Worm (Caenorhabditis elegans) whole organism, young adult: ENCODE results near the gene Y7A5A.10.

Experiments used
- B0261.1 ChIP-seq: sonication (generic microtip); optimal IDR thresholded peaks from 2 replicates; lab custom pipeline; 2016; ENCODE audit warnings: mild to moderate bottlenecking, missing genetic modification characterization, moderate library complexity, missing compliant biosample characterization
- C17E4.6 ChIP-seq: fragments of 200-800 bp; sonication (Bioruptor generic); IDR thresholded peaks from 2 replicates; pipeline ENCODE4 v1.3.6; 2022; ENCODE audit warnings: missing genetic modification reagents, missing genetic modification characterization, missing compliant biosample characterization
- D2030.7 ChIP-seq: fragments of 200-800 bp; sonication (Bioruptor generic); IDR thresholded peaks from 2 replicates; pipeline ENCODE4 v1.3.6; 2022; ENCODE audit warnings: missing genetic modification reagents, missing genetic modification characterization, missing compliant biosample characterization
- F10E7.11 ChIP-seq: sonication (generic microtip); optimal IDR thresholded peaks from 2 replicates; lab custom pipeline; 2017; ENCODE audit warnings: mild to moderate bottlenecking, missing genetic modification characterization, moderate library complexity, missing compliant biosample characterization
- F22D6.2 ChIP-seq: sonication (generic microtip); optimal IDR thresholded peaks from 2 replicates; lab custom pipeline; 2016; ENCODE audit warnings: mild to moderate bottlenecking, missing genetic modification characterization, missing compliant biosample characterization
- F33H1.4 ChIP-seq: fragments of 200-800 bp; sonication (Bioruptor generic); IDR thresholded peaks from 2 replicates; pipeline ENCODE4 v1.3.6; 2022; ENCODE audit warnings: missing genetic modification reagents, missing genetic modification characterization, missing compliant biosample characterization
- F37B4.10 ChIP-seq: fragments of 200-800 bp; sonication (Bioruptor generic); IDR thresholded peaks from 2 replicates; pipeline ENCODE4 v1.3.6; 2022; ENCODE audit warnings: missing genetic modification characterization, missing compliant biosample characterization
- F39B2.1 ChIP-seq: fragments of 200-800 bp; sonication (Bioruptor generic); IDR thresholded peaks from 2 replicates; pipeline ENCODE4 v1.3.6; 2022; ENCODE audit warnings: missing genetic modification reagents, missing genetic modification characterization, missing compliant biosample characterization
- F52B5.7 ChIP-seq: sonication (generic microtip); optimal IDR thresholded peaks from 2 replicates; lab custom pipeline; 2016; ENCODE audit warnings: mild to moderate bottlenecking, missing genetic modification characterization, missing compliant biosample characterization
- Y53G8AR.9 ChIP-seq: fragments of 200-800 bp; sonication (Bioruptor generic); conservative IDR thresholded peaks from 2 replicates; pipeline ENCODE4 v1.3.6; 2022; ENCODE audit warnings: missing genetic modification reagents, missing genetic modification characterization, missing compliant biosample characterization
- Y56A3A.18 ChIP-seq: fragments of 200-800 bp; sonication (Bioruptor generic); IDR thresholded peaks from 2 replicates; pipeline ENCODE4 v1.3.6; 2022; ENCODE audit warnings: missing genetic modification reagents, missing genetic modification characterization, missing compliant biosample characterization
- Y79H2A.3 ChIP-seq: fragments of 200-800 bp; sonication (Bioruptor generic); conservative IDR thresholded peaks from 2 replicates; pipeline ENCODE4 v1.3.6; 2022; ENCODE audit warnings: missing genetic modification reagents, missing genetic modification characterization, missing compliant biosample characterization
- Y95B8A.8 ChIP-seq: fragments of 200-800 bp; sonication (Bioruptor generic); IDR thresholded peaks from 2 replicates; pipeline ENCODE4 v1.3.6; 2022; ENCODE audit warnings: missing genetic modification reagents, missing genetic modification characterization, missing compliant biosample characterization
- atf-7 ChIP-seq: sonication (generic microtip); optimal IDR thresholded peaks from 2 replicates; lab custom pipeline; 2017; ENCODE audit warnings: mild to moderate bottlenecking, missing genetic modification characterization, missing compliant biosample characterization
- attf-6 ChIP-seq: fragments of 200-800 bp; sonication (Bioruptor generic); IDR thresholded peaks from 2 replicates; pipeline ENCODE4 v1.3.6; 2022; ENCODE audit warnings: missing genetic modification reagents, missing genetic modification characterization, missing compliant biosample characterization
- cebp-2 ChIP-seq: fragments of 200-800 bp; sonication (Bioruptor generic); IDR thresholded peaks from 2 replicates; pipeline ENCODE4 v1.3.6; 2022; ENCODE audit warnings: missing genetic modification characterization, missing compliant biosample characterization
- ceh-27 ChIP-seq: fragments of 200-800 bp; sonication (Bioruptor generic); optimal IDR thresholded peaks from 2 replicates; lab custom pipeline; 2018; ENCODE audit warnings: mild to moderate bottlenecking, missing genetic modification characterization, moderate library complexity, missing compliant biosample characterization
- ceh-58 ChIP-seq: fragments of 200-800 bp; sonication (Bioruptor generic); IDR thresholded peaks from 2 replicates; pipeline ENCODE4 v1.3.6; 2022; ENCODE audit warnings: missing genetic modification characterization, missing compliant biosample characterization
- ceh-91 ChIP-seq: fragments of 200-800 bp; sonication (Bioruptor generic); IDR thresholded peaks from 2 replicates; pipeline ENCODE4 v1.3.6; 2022; ENCODE audit warnings: missing genetic modification reagents, missing genetic modification characterization, missing compliant biosample characterization
- chd-7 ChIP-seq: sonication (generic microtip); optimal IDR thresholded peaks from 2 replicates; lab custom pipeline; 2016; ENCODE audit warnings: mild to moderate bottlenecking, missing genetic modification characterization, moderate library complexity, missing compliant biosample characterization
- die-1 ChIP-seq: sonication (generic microtip); optimal IDR thresholded peaks from 2 replicates; lab custom pipeline; 2016; ENCODE audit warnings: missing genotype, mild to moderate bottlenecking, missing genetic modification characterization, missing compliant biosample characterization
- dox-1 ChIP-seq: fragments of 200-800 bp; sonication (Bioruptor generic); IDR thresholded peaks from 2 replicates; pipeline ENCODE4 v1.3.6; 2022; ENCODE audit warnings: missing genetic modification reagents, missing genetic modification characterization, missing compliant biosample characterization
- egrh-3 ChIP-seq: fragments of 200-800 bp; sonication (Bioruptor generic); IDR thresholded peaks from 2 replicates; pipeline ENCODE4 v1.3.6; 2022; ENCODE audit warnings: missing genetic modification reagents, missing genetic modification characterization, missing compliant biosample characterization
- ekl-4 ChIP-seq: fragments of 200-800 bp; sonication (Bioruptor generic); IDR thresholded peaks from 2 replicates; pipeline ENCODE4 v1.3.6; 2022; ENCODE audit warnings: missing genetic modification reagents, missing genetic modification characterization, missing compliant biosample characterization
- hmg-1.2 ChIP-seq: fragments of 200-800 bp; sonication (Bioruptor generic); IDR thresholded peaks from 2 replicates; pipeline ENCODE4 v1.3.6; 2022; ENCODE audit warnings: missing genetic modification reagents, missing genetic modification characterization, missing compliant biosample characterization
- let-526 ChIP-seq: fragments of 200-800 bp; sonication (Bioruptor generic); IDR thresholded peaks from 2 replicates; pipeline ENCODE4 v1.3.6; 2022; ENCODE audit warnings: missing genetic modification reagents, missing genetic modification characterization, missing compliant biosample characterization
- let-607 ChIP-seq, 2 experiments: fragments of 200-800 bp in 1 of 2; sonication (Bioruptor generic) in 1 of 2; sonication (generic microtip) in 1 of 2; optimal IDR thresholded peaks; 2 replicates each; lab custom pipeline; 2016 to 2018; ENCODE audit warnings: mild to moderate bottlenecking in 2 of 2, missing compliant biosample characterization in 2 of 2, missing genetic modification characterization in 2 of 2, moderate library complexity in 2 of 2, missing genotype in 1 of 2
- lin-26 ChIP-seq: fragments of 200-800 bp; sonication (Bioruptor generic); IDR thresholded peaks from 2 replicates; pipeline ENCODE4 v1.3.6; 2022; ENCODE audit warnings: missing genetic modification reagents, missing genetic modification characterization, missing compliant biosample characterization
- madf-3 ChIP-seq: fragments of 200-800 bp; sonication (Bioruptor generic); IDR thresholded peaks from 2 replicates; pipeline ENCODE4 v1.3.6; 2022; ENCODE audit warnings: missing genetic modification reagents, missing genetic modification characterization, missing compliant biosample characterization
- nfyb-1 ChIP-seq: fragments of 200-800 bp; sonication (Bioruptor generic); IDR thresholded peaks from 2 replicates; pipeline ENCODE4 v1.3.6; 2022; ENCODE audit warnings: missing genetic modification reagents, missing genetic modification characterization, missing compliant biosample characterization
- nhr-80 ChIP-seq: sonication (generic microtip); optimal IDR thresholded peaks from 2 replicates; lab custom pipeline; 2016; ENCODE audit warnings: missing genetic modification characterization, missing compliant biosample characterization
- nhr-90 ChIP-seq: sonication (generic microtip); optimal IDR thresholded peaks from 2 replicates; lab custom pipeline; 2016; ENCODE audit warnings: missing genotype, mild to moderate bottlenecking, missing genetic modification characterization, missing compliant biosample characterization
- pbrm-1 ChIP-seq: fragments of 200-800 bp; sonication (Bioruptor generic); IDR thresholded peaks from 2 replicates; pipeline ENCODE4 v1.3.6; 2022; ENCODE audit warnings: missing genetic modification reagents, missing genetic modification characterization, missing compliant biosample characterization
- pha-4 ChIP-seq: fragments of 150-350 bp; sonication (generic microtip); optimal IDR thresholded peaks from 2 replicates; lab custom pipeline; 2014; ENCODE audit warnings: missing biosample characterization, missing genetic modification reagents, missing genetic modification characterization
- rpc-1 ChIP-seq, 2 experiments: fragments of 150-350 bp in 1 of 2; sonication (generic microtip) in 1 of 2; optimal IDR thresholded peaks; 2 replicates each; lab custom pipeline; 2014 to 2018; ENCODE audit warnings: missing biosample characterization in 1 of 2, missing genetic modification characterization in 1 of 2, missing genetic modification reagents in 1 of 2, missing genotype in 1 of 2
- snpc-1.1 ChIP-seq: sonication (generic microtip); optimal IDR thresholded peaks from 2 replicates; lab custom pipeline; 2017; ENCODE audit warnings: missing genetic modification characterization, mild to moderate bottlenecking, missing compliant biosample characterization, antibody characterized with exemption, moderate library complexity, missing genotype, missing genetic modification reagents; ENCODE audit not compliant: insufficient read depth
- snpc-4 ChIP-seq, 5 experiments: fragments of 150-350 bp in 1 of 5; sonication (generic microtip) in 4 of 5; optimal IDR thresholded peaks; 2 replicates each; lab custom pipeline; 2014 to 2018; ENCODE audit warnings: missing genetic modification characterization in 5 of 5, missing biosample characterization in 3 of 5, antibody characterized with exemption in 2 of 5, mild to moderate bottlenecking in 2 of 5, missing compliant biosample characterization in 2 of 5, missing genotype in 2 of 5, moderate library complexity in 2 of 5, missing genetic modification reagents in 1 of 5
- tbp1 ChIP-seq: fragments of 200-800 bp; sonication (Bioruptor generic); optimal IDR thresholded peaks from 2 replicates; lab custom pipeline; 2018; ENCODE audit warnings: mild to moderate bottlenecking, missing genetic modification characterization, missing compliant biosample characterization
- tlf-1 ChIP-seq: fragments of 200-800 bp; sonication (Bioruptor generic); optimal IDR thresholded peaks from 2 replicates; lab custom pipeline; 2018; ENCODE audit warnings: mild to moderate bottlenecking, missing genetic modification characterization, missing compliant biosample characterization
- xnd-1 ChIP-seq: sonication (generic microtip); optimal IDR thresholded peaks from 2 replicates; lab custom pipeline; 2016; ENCODE audit warnings: missing genotype, missing genetic modification reagents, missing genetic modification characterization, missing compliant biosample characterization
- ztf-18 ChIP-seq: sonication (generic microtip); optimal IDR thresholded peaks from 2 replicates; lab custom pipeline; 2016; ENCODE audit warnings: missing genotype, mild to moderate bottlenecking, missing genetic modification characterization, missing compliant biosample characterization
- ztf-22 ChIP-seq: fragments of 200-800 bp; sonication (Bioruptor generic); optimal IDR thresholded peaks from 2 replicates; lab custom pipeline; 2018; ENCODE audit warnings: mild to moderate bottlenecking, missing genetic modification characterization, moderate library complexity, missing compliant biosample characterization
- ztf-25 ChIP-seq: fragments of 200-800 bp; sonication (Bioruptor generic); IDR thresholded peaks from 2 replicates; pipeline ENCODE4 v1.3.6; 2022; ENCODE audit warnings: missing genetic modification reagents, missing genetic modification characterization, missing compliant biosample characterization
- ztf-26 ChIP-seq: sonication (generic microtip); optimal IDR thresholded peaks from 2 replicates; lab custom pipeline; 2017; ENCODE audit warnings: missing genetic modification characterization, missing compliant biosample characterization

Gene Y7A5A.10

DNA sequence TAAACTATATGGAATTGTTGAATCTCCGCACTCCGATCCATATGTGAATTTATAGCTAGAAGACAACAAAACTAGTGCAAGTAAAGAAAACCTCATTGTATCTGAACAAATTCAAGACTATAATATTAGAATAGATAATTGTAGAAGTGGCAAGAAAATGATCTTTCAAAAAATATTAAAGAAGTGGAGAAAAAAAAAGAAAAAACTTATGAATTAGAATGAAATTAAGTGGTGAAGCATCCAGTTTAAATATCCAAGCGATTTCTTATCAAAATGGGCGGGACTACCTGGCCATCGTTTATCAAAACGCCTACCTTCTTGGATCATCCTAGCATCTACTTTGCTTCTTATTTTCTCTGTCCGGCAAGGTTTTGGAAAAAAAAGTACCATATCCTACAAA lies 37.7 kb downstream of the Y7A5A.10 start, which contains the start of gene wrt-4:
Gene wrt-4, minus strand, starts transcription at position 101 of the 400 bp plus-strand sequence.
- no peak for TF ChIP-seq Y95B8A.8

ce11 chrX:15751245-15751644 lies 43.6 kb downstream of the Y7A5A.10 start:
- TF ChIP-seq pbrm-1 (GFP tag; lab: Robert Waterston, UW) (peak; percentile 45; the same call in 1 of the 2 replicates), nfyb-1 (GFP tag; lab: Robert Waterston, UW) (peak; percentile 41; the same call in 1 of the 2 replicates), F39B2.1 (0 out of 2 replicates have a peak, but pooled peaks have one; percentile 20), snpc-4 (GFP tag; optimal IDR thresholded peaks at IDR 0.05; lab: Kevin White, UChicago) (peak; percentile 26), snpc-4 (tag; optimal IDR thresholded peaks at IDR 0.05; lab: Kevin White, UChicago) (peak in 2 of 4 experiments; percentile 15 to 65), ceh-91 (no peak), dox-1 (GFP tag; lab: Robert Waterston, UW) (peak; percentile 59; the same call in 1 of the 2 replicates), Y79H2A.3 (GFP tag; lab: Robert Waterston, UW) (no peak), ceh-27 (GFP tag; lab: Kevin White, UChicago) (no peak), xnd-1 (tag; lab: Kevin White, UChicago) (no peak), egrh-3 (no peak), lin-26 (GFP tag; lab: Robert Waterston, UW) (peak; percentile 77), Y95B8A.8 (no peak), nhr-80 (tag; lab: Kevin White, UChicago) (no peak), attf-6 (GFP tag; lab: Robert Waterston, UW) (0 out of 2 replicates have a peak, but pooled peaks have one; percentile 31), ztf-25 (0 out of 2 replicates have a peak, but pooled peaks have one; percentile 8), tbp1 (GFP tag; lab: Kevin White, UChicago) (peak; percentile 85), snpc-1.1 (tag; lab: Kevin White, UChicago) (peak; percentile 8), die-1 (tag; lab: Kevin White, UChicago) (peak; percentile 44), D2030.7 (peak; percentile 75), ekl-4 (GFP tag; lab: Robert Waterston, UW) (0 out of 2 replicates have a peak, but pooled peaks have one; percentile 17), ztf-22 (GFP tag; lab: Kevin White, UChicago) (no peak), B0261.1 (tag; lab: Kevin White, UChicago) (peak; percentile 55), C17E4.6 (GFP tag; lab: Robert Waterston, UW) (no peak), rpc-1 (optimal IDR thresholded peaks at IDR 0.05; lab: Kevin White, UChicago) (peak; percentile 46), rpc-1 (tag; optimal IDR thresholded peaks at IDR 0.05; lab: Kevin White, UChicago) (peak; percentile 75), Y53G8AR.9 (GFP tag; lab: Robert Waterston, UW) (no peak), Y56A3A.18 (GFP tag; lab: Robert Waterston, UW) (peak; percentile 39; the same call in 1 of the 2 replicates)

DNA sequence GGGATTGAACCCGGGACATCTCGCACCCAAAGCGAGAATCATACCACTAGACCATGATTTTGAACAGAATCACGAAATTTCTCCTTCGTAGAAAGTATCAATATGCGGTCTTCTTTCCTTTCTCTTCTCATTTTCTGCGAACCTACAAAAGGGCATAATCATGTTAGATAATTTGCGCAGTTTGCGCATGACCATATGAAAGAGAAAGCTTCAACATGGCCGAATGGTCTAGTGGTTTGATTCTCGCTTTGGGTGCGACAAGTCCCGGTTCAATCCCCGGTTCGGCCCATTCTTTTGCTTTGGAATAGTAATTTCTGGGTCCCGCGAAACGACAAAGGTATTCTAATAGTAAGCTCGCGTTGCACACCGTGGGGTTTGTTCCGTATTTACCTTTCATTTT lies 47.1 kb downstream of the Y7A5A.10 start:
- no peak for TF ChIP-seq Y53G8AR.9 (GFP tag; lab: Robert Waterston, UW)
- no peak for TF ChIP-seq pha-4
- no peak for TF ChIP-seq F10E7.11
- TF ChIP-seq die-1 (tag; lab: Kevin White, UChicago): no peak
- no peak for TF ChIP-seq tlf-1
- peak; percentile 36 for TF ChIP-seq hmg-1.2 (GFP tag; lab: Robert Waterston, UW)
- TF ChIP-seq let-607 (tag; optimal IDR thresholded peaks at IDR 0.05; lab: Kevin White, UChicago): no peak
- no peak for TF ChIP-seq nhr-90
- TF ChIP-seq let-526 (GFP tag; lab: Robert Waterston, UW): no peak
- no peak for TF ChIP-seq cebp-2
- TF ChIP-seq F37B4.10 (GFP tag; lab: Robert Waterston, UW): no peak
- no peak for TF ChIP-seq atf-7
- no peak for TF ChIP-seq ceh-27 (GFP tag; lab: Kevin White, UChicago)
- TF ChIP-seq chd-7 (tag; lab: Kevin White, UChicago): no peak
- TF ChIP-seq xnd-1 (tag; lab: Kevin White, UChicago): no peak
- TF ChIP-seq ztf-18: no peak
- TF ChIP-seq Y79H2A.3 (GFP tag; lab: Robert Waterston, UW): no peak
- TF ChIP-seq F52B5.7 (tag; lab: Kevin White, UChicago): no peak
- TF ChIP-seq madf-3 (GFP tag; lab: Robert Waterston, UW): no peak
- TF ChIP-seq tbp1 (GFP tag; lab: Kevin White, UChicago): peak; percentile 80
- TF ChIP-seq Y95B8A.8: no peak
- no peak for TF ChIP-seq F22D6.2
- TF ChIP-seq ztf-26 (tag; lab: Kevin White, UChicago): peak; percentile 14
- TF ChIP-seq F33H1.4: no peak
- no peak for TF ChIP-seq ceh-58 (GFP tag; lab: Robert Waterston, UW)
